Fruit fly (Drosophila melanogaster): Measurements from ENCODE around the gene CG33230.

Gene CG33230

DNA sequence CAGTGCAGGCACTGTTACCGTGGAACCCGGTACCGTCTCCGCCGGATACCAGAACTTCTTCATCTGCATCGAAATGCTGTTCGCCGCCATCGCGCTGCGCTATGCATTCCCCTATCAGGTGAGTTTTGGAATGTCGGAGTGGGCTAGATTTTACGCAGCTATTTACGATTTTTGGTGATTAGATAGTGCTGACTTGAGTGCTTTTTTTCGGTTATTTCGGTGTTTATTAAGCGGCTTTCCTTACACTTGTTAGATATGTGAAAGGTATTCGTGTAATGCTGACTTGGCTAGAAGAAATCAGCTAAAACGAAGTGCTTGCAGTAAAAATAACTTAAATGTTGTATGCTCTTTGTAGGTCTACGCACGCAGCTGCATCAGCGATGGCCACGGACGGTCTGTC, 45.0 kb upstream of the CG33230 start:
- TF ChIP-seq usp (GFP tag; optimal IDR thresholded peaks at IDR 0.05) (no peak), sv (GFP tag; optimal IDR thresholded peaks at IDR 0.05) (no peak), pan (optimal IDR thresholded peaks at IDR 0.05) (no peak), Rel (GFP tag; optimal IDR thresholded peaks at IDR 0.05) (no peak), Rel (tag; optimal IDR thresholded peaks at IDR 0.05) (no peak), Sp1 (GFP tag; optimal IDR thresholded peaks at IDR 0.05) (no peak), HLH106 (tag; optimal IDR thresholded peaks at IDR 0.05) (no peak), dmrt93B (GFP tag; optimal IDR thresholded peaks at IDR 0.05) (no peak), GATAd (GFP tag; optimal IDR thresholded peaks at IDR 0.05) (no peak), brk (GFP tag; optimal IDR thresholded peaks at IDR 0.05) (no peak), rgr (GFP tag; optimal IDR thresholded peaks at IDR 0.05) (no peak), Dfd (GFP tag; optimal IDR thresholded peaks at IDR 0.05) (no peak), Mio (GFP tag; optimal IDR thresholded peaks at IDR 0.05) (no peak), dl (GFP tag; optimal IDR thresholded peaks at IDR 0.05; ENCODE audit: insufficient read depth in 1 of 2, partially characterized antibody in 2 of 2) (no peak), Hr83 (GFP tag; optimal IDR thresholded peaks at IDR 0.05; ENCODE audit: poor library complexity, severe bottlenecking) (no peak), ey (GFP tag; optimal IDR thresholded peaks at IDR 0.05) (no peak), br (GFP tag; optimal IDR thresholded peaks at IDR 0.05) (no peak), CG9705 (GFP tag; optimal IDR thresholded peaks at IDR 0.05) (no peak), N (GFP tag; optimal IDR thresholded peaks at IDR 0.05) (no peak), CrebA (GFP tag; optimal IDR thresholded peaks at IDR 0.05; ENCODE audit: borderline replicate concordance) (no peak), fru (GFP tag; optimal IDR thresholded peaks at IDR 0.05) (no peak)

DNA sequence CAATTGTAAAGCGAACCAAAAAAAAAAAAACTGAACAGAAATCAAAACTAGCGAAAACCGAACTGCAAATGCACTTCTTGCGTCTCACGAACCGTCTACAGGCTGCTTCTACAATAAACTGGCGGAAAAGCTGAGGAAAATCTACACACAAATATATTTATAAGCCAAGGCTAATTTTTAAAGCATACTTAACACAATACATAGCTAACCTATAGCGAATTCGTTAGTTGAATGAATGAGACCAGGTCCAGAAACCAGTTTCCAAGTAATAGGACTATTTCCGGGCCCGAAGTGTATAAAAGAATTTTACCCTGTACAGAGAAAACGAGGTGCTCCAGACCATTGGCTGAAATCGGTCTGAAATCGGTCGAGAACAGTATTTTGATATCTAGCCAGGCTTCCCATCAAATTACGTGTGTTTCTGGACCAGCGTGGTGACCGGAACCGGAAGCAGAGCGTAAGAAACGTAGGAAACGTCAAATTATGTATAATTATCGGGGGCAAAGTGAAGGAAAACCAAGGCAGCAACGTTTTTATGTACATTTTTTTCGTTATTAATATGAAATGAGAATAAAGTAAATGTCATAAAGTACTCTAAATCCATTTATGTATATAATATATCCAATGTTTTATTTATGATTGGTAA, 42.4 kb upstream of the CG33230 start:
- no peak for TF ChIP-seq rgr (GFP tag; optimal IDR thresholded peaks at IDR 0.05)
- no peak for TF ChIP-seq Vsx2 (GFP tag; optimal IDR thresholded peaks at IDR 0.05; ENCODE audit: partially characterized antibody)
- TF ChIP-seq HLH106 (tag; optimal IDR thresholded peaks at IDR 0.05) = no peak
- TF ChIP-seq brk (GFP tag; optimal IDR thresholded peaks at IDR 0.05) = no peak
- no peak for TF ChIP-seq h (GFP tag; optimal IDR thresholded peaks at IDR 0.05)
- no peak for TF ChIP-seq lola (GFP tag; optimal IDR thresholded peaks at IDR 0.05)
- no peak for TF ChIP-seq sv (GFP tag; optimal IDR thresholded peaks at IDR 0.05)
- no peak for TF ChIP-seq usp (GFP tag; optimal IDR thresholded peaks at IDR 0.05)
- TF ChIP-seq CG32264 (GFP tag; optimal IDR thresholded peaks at IDR 0.05) = no peak
- TF ChIP-seq GATAd (GFP tag; optimal IDR thresholded peaks at IDR 0.05) = no peak

DNA sequence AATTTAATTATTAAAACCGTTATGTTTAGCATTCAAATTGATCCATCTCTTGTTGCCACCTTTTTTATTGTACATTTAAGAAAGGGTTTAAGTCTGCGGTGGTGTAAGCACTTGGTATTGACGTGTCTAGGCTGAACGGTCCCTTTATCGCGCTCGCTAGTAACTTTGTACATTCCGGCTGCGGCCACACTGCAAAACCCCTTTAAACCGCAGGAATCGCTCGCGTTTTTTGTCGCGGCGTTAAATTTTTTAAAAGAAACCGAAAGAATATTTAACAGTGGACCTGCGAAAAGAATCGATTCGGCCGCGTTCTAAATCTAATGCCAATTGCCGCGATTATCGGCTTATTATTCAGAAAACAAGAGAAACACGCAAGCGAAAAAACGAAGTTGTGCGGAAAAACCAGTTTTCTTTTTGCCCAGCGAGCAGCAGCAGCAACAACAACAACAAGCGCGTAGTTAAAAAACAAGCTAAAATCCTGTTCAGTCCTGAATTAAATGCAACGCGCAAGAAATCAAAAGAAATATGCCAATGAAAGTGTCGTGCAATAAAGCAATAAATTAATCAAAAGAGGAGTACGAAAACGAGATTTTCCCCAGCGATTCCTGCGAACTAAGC, 41.6 kb upstream of the CG33230 start, which contains the start of gene CG13917:
Gene CG13917, plus strand, starts transcription at position 211 of the 618 bp plus-strand sequence.
- peak; percentile 32 for TF ChIP-seq Myc (optimal IDR thresholded peaks at IDR 0.05)
- TF ChIP-seq CrebA (GFP tag; optimal IDR thresholded peaks at IDR 0.05; ENCODE audit: borderline replicate concordance) = no peak
- peak; percentile 13 for TF ChIP-seq h (GFP tag; optimal IDR thresholded peaks at IDR 0.05)
- no peak for TF ChIP-seq Mio (GFP tag; optimal IDR thresholded peaks at IDR 0.05)
- no peak for TF ChIP-seq fru (GFP tag; optimal IDR thresholded peaks at IDR 0.05)
- TF ChIP-seq foxo (GFP tag; optimal IDR thresholded peaks at IDR 0.05) = no peak
- TF ChIP-seq Abd-B (GFP tag; optimal IDR thresholded peaks at IDR 0.05) = no peak
- no peak for TF ChIP-seq GATAd (GFP tag; optimal IDR thresholded peaks at IDR 0.05)
- no peak for TF ChIP-seq rgr (GFP tag; optimal IDR thresholded peaks at IDR 0.05)
- TF ChIP-seq Rel (GFP tag; optimal IDR thresholded peaks at IDR 0.05) = no peak
- TF ChIP-seq Rel (tag; optimal IDR thresholded peaks at IDR 0.05) = peak; percentile 76
- no peak for TF ChIP-seq CG32264 (GFP tag; optimal IDR thresholded peaks at IDR 0.05)
- TF ChIP-seq Dif (GFP tag; optimal IDR thresholded peaks at IDR 0.05; ENCODE audit: partially characterized antibody) = no peak
- TF ChIP-seq dsf (GFP tag; optimal IDR thresholded peaks at IDR 0.05; ENCODE audit: borderline replicate concordance) = no peak

DNA sequence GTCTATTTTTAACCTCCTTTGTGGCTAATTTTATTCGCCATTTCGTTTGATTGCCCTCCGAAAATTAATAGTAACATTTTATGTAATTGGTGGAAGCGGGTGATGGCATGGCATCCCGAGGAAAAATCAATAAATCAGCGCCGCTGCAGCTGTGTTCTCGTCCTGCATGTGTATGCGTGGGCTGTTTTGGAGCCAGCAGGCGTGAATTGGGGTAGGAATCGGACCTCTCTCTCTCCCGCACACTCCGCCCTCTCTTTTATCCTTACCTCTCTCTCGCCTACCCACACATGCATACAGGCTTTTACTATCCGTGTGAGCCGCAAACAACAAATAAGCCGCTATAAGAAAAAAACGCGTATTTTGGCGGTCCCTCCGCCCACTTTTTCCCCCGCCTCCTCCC, 40.9 kb upstream of the CG33230 start:
- TF ChIP-seq pan (optimal IDR thresholded peaks at IDR 0.05) (no peak), psq (GFP tag; optimal IDR thresholded peaks at IDR 0.05) (peak; percentile 21)

Data from whole organism, wandering third instar larva.